Worm (Caenorhabditis elegans): ENCODE results near the gene enu-3.2.
A peak's percentile ranks its signal among the peaks of the same experiment; 100 is the strongest.

ce11 chrIII:4796039-4796438, 11.0 kb upstream of the enu-3.2 start:
- TF ChIP-seq him-1 (tag; optimal IDR thresholded peaks at IDR 0.05) = no peak
- TF ChIP-seq W03F9.2 (tag; optimal IDR thresholded peaks at IDR 0.05) = peak; percentile 33

Measured in whole organism, L4/young adult.